Fruit fly (Drosophila melanogaster) whole organism, adult: ENCODE measurements around the gene lmd.

ENCODE experiments used
- CG11617 ChIP-seq: fragments of 200-800 bp; sonication (Bioruptor generic); optimal IDR thresholded peaks from 2 replicates; lab custom pipeline; 2017; ENCODE audit warnings: mild to moderate bottlenecking, missing biosample characterization, missing genetic modification reagents, missing genetic modification characterization
- CG12768 ChIP-seq: fragments of 200-800 bp; sonication (Bioruptor generic); optimal IDR thresholded peaks from 2 replicates; lab custom pipeline; 2017; ENCODE audit warnings: missing biosample characterization, missing genetic modification characterization, mild to moderate bottlenecking, moderate library complexity, missing genetic modification reagents
- CG14711 ChIP-seq: fragments of 200-800 bp; sonication (Bioruptor generic); optimal IDR thresholded peaks from 2 replicates; lab custom pipeline; 2018; ENCODE audit warnings: missing biosample characterization, mild to moderate bottlenecking, missing genetic modification characterization, moderate library complexity
- CG1620 ChIP-seq: fragments of 200-800 bp; sonication (Bioruptor generic); optimal IDR thresholded peaks from 2 replicates; lab custom pipeline; 2016; ENCODE audit warnings: missing biosample characterization, missing genetic modification characterization
- CG33017 ChIP-seq: fragments of 200-800 bp; sonication (Bioruptor generic); optimal IDR thresholded peaks from 2 replicates; lab custom pipeline; 2018; ENCODE audit warnings: missing biosample characterization, mild to moderate bottlenecking, missing genetic modification characterization, moderate library complexity
- CG5204 ChIP-seq: fragments of 200-800 bp; sonication (Bioruptor generic); optimal IDR thresholded peaks from 2 replicates; lab custom pipeline; 2016; ENCODE audit warnings: missing biosample characterization, missing genetic modification characterization
- CG7045 ChIP-seq: fragments of 200-800 bp; sonication (Bioruptor generic); optimal IDR thresholded peaks from 2 replicates; lab custom pipeline; 2017; ENCODE audit warnings: missing biosample characterization, mild to moderate bottlenecking, missing genetic modification characterization
- CG7101 ChIP-seq: fragments of 200-800 bp; sonication (Bioruptor generic); optimal IDR thresholded peaks from 2 replicates; lab custom pipeline; 2018; ENCODE audit warnings: missing biosample characterization, mild to moderate bottlenecking, missing genetic modification characterization, moderate library complexity
- Clk ChIP-seq: fragments of 200-800 bp; sonication (Bioruptor generic); optimal IDR thresholded peaks from 2 replicates; lab custom pipeline; 2017; ENCODE audit warnings: missing biosample characterization, missing genetic modification characterization
- Crg-1 ChIP-seq: fragments of 200-800 bp; sonication (Bioruptor generic); optimal IDR thresholded peaks from 2 replicates; lab custom pipeline; 2016; ENCODE audit warnings: missing biosample characterization, missing genetic modification characterization
- Hr96 ChIP-seq: fragments of 200-800 bp; sonication (Bioruptor generic); optimal IDR thresholded peaks from 2 replicates; lab custom pipeline; 2016; ENCODE audit warnings: missing biosample characterization, missing genetic modification characterization
- Mnt ChIP-seq: fragments of 200-800 bp; sonication (Bioruptor generic); optimal IDR thresholded peaks from 2 replicates; lab custom pipeline; 2016; ENCODE audit warnings: missing biosample characterization, mild to moderate bottlenecking, missing genetic modification characterization
- bab1 ChIP-seq: fragments of 200-800 bp; sonication (Bioruptor generic); optimal IDR thresholded peaks from 3 replicates; lab custom pipeline; 2019; ENCODE audit warnings: missing biosample characterization, mild to moderate bottlenecking, missing genetic modification characterization, moderate library complexity
- cic ChIP-seq: fragments of 200-800 bp; sonication (Bioruptor generic); optimal IDR thresholded peaks from 2 replicates; lab custom pipeline; 2017; ENCODE audit warnings: missing biosample characterization, mild to moderate bottlenecking, missing genetic modification characterization, moderate library complexity
- cnc ChIP-seq, 2 experiments: fragments of >200 bp; optimal IDR thresholded peaks; 2 replicates each; lab custom pipeline; 2017
- kay ChIP-seq: fragments of 200-800 bp; sonication (Bioruptor generic); peaks from one replicate; lab custom pipeline; 2016; ENCODE audit warnings: missing biosample characterization, missing genetic modification characterization, borderline replicate concordance
- ovo ChIP-seq: fragments of 200-800 bp; sonication (Bioruptor generic); optimal IDR thresholded peaks from 2 replicates; lab custom pipeline; 2016; ENCODE audit warnings: missing biosample characterization, missing genetic modification characterization
- pad ChIP-seq: fragments of 200-800 bp; sonication (Bioruptor generic); optimal IDR thresholded peaks from 3 replicates; lab custom pipeline; 2017; ENCODE audit warnings: missing biosample characterization, missing genetic modification characterization, mild to moderate bottlenecking, moderate library complexity, missing genetic modification reagents
- tj ChIP-seq: fragments of 200-800 bp; sonication (Bioruptor generic); optimal IDR thresholded peaks from 3 replicates; lab custom pipeline; 2017; ENCODE audit warnings: missing biosample characterization, mild to moderate bottlenecking, missing genetic modification characterization, moderate library complexity
- toe ChIP-seq: fragments of 200-800 bp; sonication (Bioruptor generic); optimal IDR thresholded peaks from 2 replicates; lab custom pipeline; 2016; ENCODE audit warnings: missing biosample characterization, missing genetic modification characterization

Gene lmd

dm6 chr3R:22998623-22999179 lies 27.8 kb downstream of the lmd start:
- TF ChIP-seq cnc (optimal IDR thresholded peaks at IDR 0.05; lab: Kevin White, UChicago) (no peak), CG1620 (no peak), bab1 (no peak), Mnt (no peak), ovo (GFP tag; lab: Kevin White, UChicago) (no peak), tj (GFP tag; lab: Kevin White, UChicago) (no peak), toe (GFP tag; lab: Kevin White, UChicago) (no peak), pad (GFP tag; lab: Kevin White, UChicago) (no peak)

dm6 chr3R:22997912-22998622 lies 28.4 kb downstream of the lmd start, which contains the start of gene Nha2:
Nha2 (minus strand) TSS chr3R:22998528.
- TF ChIP-seq Clk (GFP tag; lab: Kevin White, UChicago) (no peak), cic (GFP tag; lab: Kevin White, UChicago) (no peak), kay (GFP tag; lab: Kevin White, UChicago) (peak; percentile 51)

DNA sequence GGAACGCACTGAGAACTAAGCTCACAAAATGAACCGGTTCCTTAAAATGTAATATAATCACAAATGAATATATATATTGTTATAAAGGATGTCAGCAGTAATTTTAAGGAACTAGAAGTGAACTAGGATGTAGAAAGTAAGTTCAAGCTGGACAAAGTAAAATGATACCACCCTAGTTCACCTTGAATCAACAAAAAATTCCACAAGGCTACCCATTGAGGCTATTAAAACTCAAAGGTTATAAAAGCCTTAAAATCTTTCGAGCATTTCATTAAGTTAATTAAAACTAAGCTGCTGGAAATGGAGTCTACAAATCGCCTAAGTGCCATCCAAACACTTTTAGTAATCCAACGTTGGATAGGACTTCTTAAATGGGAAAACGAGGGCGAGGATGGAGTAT lies 37.5 kb downstream of the lmd start, which contains the start of gene Or94b:
Gene Or94b (plus strand): TSS at position 301 of the 400 bp plus-strand sequence.
- TF ChIP-seq bab1 (no peak), Hr96 (no peak), Clk (GFP tag; lab: Kevin White, UChicago) (no peak), CG14711 (tag; lab: Kevin White, UChicago) (no peak), CG1620 (no peak), toe (GFP tag; lab: Kevin White, UChicago) (no peak), ovo (GFP tag; lab: Kevin White, UChicago) (no peak), CG5204 (GFP tag; lab: Kevin White, UChicago) (no peak), tj (GFP tag; lab: Kevin White, UChicago) (no peak), cic (GFP tag; lab: Kevin White, UChicago) (no peak), CG11617 (GFP tag; lab: Kevin White, UChicago) (no peak), CG7045 (GFP tag; lab: Kevin White, UChicago) (no peak)

DNA sequence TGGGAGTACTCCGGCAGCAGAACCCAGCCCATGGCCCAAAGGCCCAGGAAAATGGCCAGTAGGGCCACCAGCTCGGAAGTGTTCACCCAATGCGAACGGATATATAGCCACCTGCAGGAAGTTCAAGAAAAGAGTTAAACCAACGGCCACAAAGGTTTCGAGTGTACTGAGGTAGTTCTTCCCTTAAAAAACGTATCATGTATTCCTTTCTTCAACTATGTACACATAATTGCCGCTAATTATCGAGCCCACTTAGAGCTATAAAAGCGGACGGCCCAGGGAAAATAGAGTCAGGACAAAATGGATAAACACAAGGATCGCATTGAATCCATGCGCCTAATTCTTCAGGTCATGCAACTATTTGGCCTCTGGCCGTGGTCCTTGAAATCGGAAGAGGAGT lies 39.5 kb downstream of the lmd start, which contains the start of gene Or94a:
Gene Or94a (plus strand): TSS at position 301 of the 400 bp plus-strand sequence.
- TF ChIP-seq CG33017 (tag; lab: Kevin White, UChicago), result no peak
- no peak for TF ChIP-seq CG12768 (GFP tag; lab: Kevin White, UChicago)
- TF ChIP-seq Hr96, result no peak
- no peak for TF ChIP-seq cnc (optimal IDR thresholded peaks at IDR 0.05; lab: Kevin White, UChicago)
- no peak for TF ChIP-seq toe (GFP tag; lab: Kevin White, UChicago)
- TF ChIP-seq pad (GFP tag; lab: Kevin White, UChicago), result no peak
- TF ChIP-seq tj (GFP tag; lab: Kevin White, UChicago), result no peak
- no peak for TF ChIP-seq CG7101 (tag; lab: Kevin White, UChicago)
- TF ChIP-seq cic (GFP tag; lab: Kevin White, UChicago), result no peak
- no peak for TF ChIP-seq CG1620

- TF ChIP-seq toe (GFP tag; lab: Kevin White, UChicago), result no peak
- no peak for TF ChIP-seq ovo (GFP tag; lab: Kevin White, UChicago)
- no peak for TF ChIP-seq pad (GFP tag; lab: Kevin White, UChicago)
- no peak for TF ChIP-seq kay (GFP tag; lab: Kevin White, UChicago)
- no peak for TF ChIP-seq CG11617 (GFP tag; lab: Kevin White, UChicago)
- TF ChIP-seq Crg-1 (GFP tag; lab: Kevin White, UChicago), result no peak
- no peak for TF ChIP-seq tj (GFP tag; lab: Kevin White, UChicago)
- no peak for TF ChIP-seq Hr96
- no peak for TF ChIP-seq CG33017 (tag; lab: Kevin White, UChicago)
- TF ChIP-seq Clk (GFP tag; lab: Kevin White, UChicago), result no peak
- TF ChIP-seq CG7045 (GFP tag; lab: Kevin White, UChicago), result no peak
- TF ChIP-seq Mnt, result no peak
- TF ChIP-seq CG5204 (GFP tag; lab: Kevin White, UChicago), result no peak
- TF ChIP-seq CG12768 (GFP tag; lab: Kevin White, UChicago), result no peak
- no peak for TF ChIP-seq CG1620
- TF ChIP-seq cnc (optimal IDR thresholded peaks at IDR 0.05; lab: Kevin White, UChicago), result no peak
- TF ChIP-seq cic (GFP tag; lab: Kevin White, UChicago), result no peak
- no peak for TF ChIP-seq CG14711 (tag; lab: Kevin White, UChicago)
- no peak for TF ChIP-seq bab1
- no peak for TF ChIP-seq CG7101 (tag; lab: Kevin White, UChicago)
These were observed 49.5 kb downstream of the lmd start, which contains the start of gene Gbp3 for dm6 chr3R:22976997-22977396. Gbp3 (plus strand) TSS chr3R:22977270.
